Worm (Caenorhabditis elegans) whole organism, L4 larva: ENCODE measurements around the gene Y105C5B.15.

ENCODE experiments used
- F26F4.8 ChIP-seq: fragments of 200-800 bp; sonication (Bioruptor generic); conservative IDR thresholded peaks from 2 replicates; pipeline ENCODE4 v1.3.6; 2022; ENCODE audit warnings: missing genetic modification characterization, missing compliant biosample characterization
- F49E8.2 ChIP-seq: sonication (generic microtip); optimal IDR thresholded peaks from 2 replicates; lab custom pipeline; 2016; ENCODE audit warnings: missing compliant biosample characterization, mild to moderate bottlenecking, missing genetic modification characterization, borderline replicate concordance
- R02D3.7 ChIP-seq: fragments of 150-350 bp; sonication (generic microtip); optimal IDR thresholded peaks from 3 replicates; lab custom pipeline; 2014; ENCODE audit warnings: missing biosample characterization, missing genetic modification characterization
- T20F7.1 ChIP-seq: fragments of 200-800 bp; sonication (Bioruptor generic); optimal IDR thresholded peaks from 2 replicates; lab custom pipeline; 2018; ENCODE audit warnings: mild to moderate bottlenecking, missing genetic modification characterization, missing compliant biosample characterization
- ZK337.2 ChIP-seq: fragments of 200-800 bp; sonication (Bioruptor generic); IDR thresholded peaks from 2 replicates; pipeline ENCODE4 v1.3.6; 2022; ENCODE audit warnings: missing genetic modification reagents, missing genetic modification characterization, missing compliant biosample characterization
- aha-1 ChIP-seq: fragments of 150-350 bp; peaks from one replicate; lab custom pipeline; 2014; ENCODE audit warnings: missing biosample characterization, missing genetic modification characterization
- ceh-82 ChIP-seq: sonication (generic microtip); optimal IDR thresholded peaks from 2 replicates; lab custom pipeline; 2017; ENCODE audit warnings: missing biosample characterization, missing genetic modification characterization
- daf-12 ChIP-seq: fragments of 150-350 bp; optimal IDR thresholded peaks from 2 replicates; lab custom pipeline; 2014; ENCODE audit warnings: missing biosample characterization, missing genetic modification reagents, missing genetic modification characterization
- dmd-8 ChIP-seq: fragments of 200-800 bp; sonication (Bioruptor generic); IDR thresholded peaks from 2 replicates; pipeline ENCODE4 v1.3.6; 2022; ENCODE audit warnings: missing genetic modification characterization, missing compliant biosample characterization
- dve-1 ChIP-seq: sonication (generic microtip); optimal IDR thresholded peaks from 2 replicates; lab custom pipeline; 2017; ENCODE audit warnings: antibody characterized with exemption, mild to moderate bottlenecking, missing genetic modification characterization, missing compliant biosample characterization; ENCODE audit not compliant: insufficient read depth
- lim-7 ChIP-seq: fragments of 200-800 bp; sonication (Bioruptor generic); IDR thresholded peaks from 2 replicates; pipeline ENCODE4 v1.3.6; 2022; ENCODE audit warnings: missing genetic modification characterization, missing compliant biosample characterization
- lin-15B ChIP-seq: fragments of 150-350 bp; sonication (generic microtip); optimal IDR thresholded peaks from 3 replicates; lab custom pipeline; 2014; ENCODE audit warnings: missing biosample characterization, missing genetic modification characterization
- lin-39 ChIP-seq: fragments of 150-350 bp; optimal IDR thresholded peaks from 2 replicates; lab custom pipeline; 2014; ENCODE audit warnings: missing biosample characterization, missing genetic modification reagents, missing genetic modification characterization
- mdl-1 ChIP-seq, 2 experiments: fragments of 150-350 bp in 1 of 2; sonication (generic microtip) in 1 of 2; optimal IDR thresholded peaks; 2 replicates each; lab custom pipeline; 2014 to 2017; ENCODE audit warnings: missing biosample characterization in 2 of 2, missing genetic modification characterization in 2 of 2
- mxl-2 ChIP-seq: fragments of 200-800 bp; sonication (Bioruptor generic); conservative IDR thresholded peaks from 2 replicates; pipeline ENCODE4 v1.3.6; 2022; ENCODE audit warnings: missing genetic modification reagents, missing genetic modification characterization, missing compliant biosample characterization
- nhr-10 ChIP-seq: fragments of 150-350 bp; optimal IDR thresholded peaks from 2 replicates; lab custom pipeline; 2014; ENCODE audit warnings: missing biosample characterization, missing genetic modification characterization
- nhr-102 ChIP-seq: sonication (generic microtip); optimal IDR thresholded peaks from 2 replicates; lab custom pipeline; 2016; ENCODE audit warnings: mild to moderate bottlenecking, missing genetic modification characterization, moderate library complexity, missing compliant biosample characterization
- nhr-111 ChIP-seq: fragments of 200-800 bp; sonication (Bioruptor generic); optimal IDR thresholded peaks from 2 replicates; lab custom pipeline; 2018; ENCODE audit warnings: mild to moderate bottlenecking, missing genetic modification characterization, missing compliant biosample characterization
- nhr-28 ChIP-seq: fragments of 150-350 bp; optimal IDR thresholded peaks from 2 replicates; lab custom pipeline; 2014; ENCODE audit warnings: missing biosample characterization, missing genetic modification characterization
- nhr-6 ChIP-seq: fragments of 150-350 bp; optimal IDR thresholded peaks from 2 replicates; lab custom pipeline; 2014; ENCODE audit warnings: missing biosample characterization, missing genetic modification characterization
- saeg-2 ChIP-seq: fragments of 200-800 bp; sonication (Bioruptor generic); IDR thresholded peaks from 2 replicates; pipeline ENCODE4 v1.3.6; 2022; ENCODE audit warnings: missing genetic modification reagents, missing genetic modification characterization, missing compliant biosample characterization
- set-16 ChIP-seq: fragments of 200-800 bp; sonication (Bioruptor generic); IDR thresholded peaks from 2 replicates; pipeline ENCODE4 v1.3.6; 2022; ENCODE audit warnings: missing genetic modification reagents, missing genetic modification characterization, missing compliant biosample characterization
- skn-1 ChIP-seq: fragments of 150-350 bp; optimal IDR thresholded peaks from 2 replicates; lab custom pipeline; 2014; ENCODE audit warnings: missing biosample characterization, missing genetic modification characterization
- snpc-1.2 ChIP-seq: fragments of 200-800 bp; sonication (Bioruptor generic); IDR thresholded peaks from 2 replicates; pipeline ENCODE4 v1.3.6; 2022; ENCODE audit warnings: missing genetic modification reagents, missing genetic modification characterization, missing compliant biosample characterization
- unc-62 ChIP-seq, 3 experiments: fragments of 150-350 bp in 1 of 3; sonication (generic microtip); optimal IDR thresholded peaks in 2 of 3; peaks in 1 of 3; 1 replicate in 1 of 3; 2 replicates in 2 of 3; lab custom pipeline; 2014 to 2017; ENCODE audit warnings: missing biosample characterization in 3 of 3, missing genetic modification characterization in 3 of 3, missing genetic modification reagents in 3 of 3, missing genotype in 1 of 3
- zip-11 ChIP-seq: fragments of 200-800 bp; sonication (Bioruptor generic); IDR thresholded peaks from 2 replicates; pipeline ENCODE4 v1.3.6; 2022; ENCODE audit warnings: missing genetic modification characterization, missing compliant biosample characterization
- ztf-11 ChIP-seq: fragments of 150-350 bp; optimal IDR thresholded peaks from 2 replicates; lab custom pipeline; 2014; ENCODE audit warnings: missing biosample characterization, missing genetic modification characterization
- ztf-7 ChIP-seq: fragments of 150-350 bp; optimal IDR thresholded peaks from 2 replicates; lab custom pipeline; 2014; ENCODE audit warnings: missing biosample characterization, missing genetic modification characterization

Gene Y105C5B.15

DNA sequence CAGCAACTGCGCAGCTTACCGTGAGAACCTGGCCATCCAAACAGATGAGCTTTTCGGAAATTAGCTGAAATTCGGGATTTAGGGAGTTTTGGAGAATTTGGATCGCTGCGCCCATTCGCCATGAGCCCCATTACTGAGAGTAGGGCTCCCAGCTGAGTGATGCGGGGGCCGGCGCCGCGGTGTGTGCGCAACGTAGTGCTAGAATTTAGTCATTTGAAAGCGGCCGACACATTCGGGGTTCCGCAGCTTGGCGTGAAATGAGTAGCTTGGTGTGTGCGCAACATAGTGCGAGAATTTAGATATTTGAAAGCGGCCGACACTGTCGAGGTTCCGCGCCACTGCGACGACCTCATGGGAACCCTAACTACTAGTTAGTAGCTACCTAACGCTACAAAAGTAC, 10.9 kb upstream of the Y105C5B.15 start:
- TF ChIP-seq F49E8.2 (tag; lab: Kevin White, UChicago) (no peak), snpc-1.2 (GFP tag; lab: Robert Waterston, UW) (peak; percentile 93)

DNA sequence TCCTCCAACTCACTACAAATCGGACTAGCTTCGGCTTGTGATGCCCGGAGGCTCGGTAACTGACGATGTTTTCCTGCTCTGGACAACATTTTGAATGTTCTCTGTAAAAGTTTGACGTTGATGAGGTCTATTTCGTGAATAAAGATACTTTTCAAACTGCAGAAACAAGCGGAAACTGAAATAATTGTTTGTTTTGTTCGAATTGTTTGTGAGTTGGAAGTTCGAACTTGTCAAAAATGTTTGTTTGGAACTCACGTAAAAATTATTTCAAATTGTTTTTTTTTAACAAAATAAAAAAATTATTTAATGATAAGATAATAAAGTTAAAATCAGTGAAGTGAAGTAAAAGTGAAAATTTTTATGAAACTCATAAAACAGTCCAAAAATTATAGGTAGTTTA, 10.3 kb upstream of the Y105C5B.15 start, which contains the start of gene Y105C5B.11:
Y105C5B.11 (minus strand) TSS at position 101 of the 400 bp plus-strand sequence.
- TF ChIP-seq ztf-7 (tag; lab: Kevin White, UChicago) = no peak
- TF ChIP-seq mdl-1 (tag; optimal IDR thresholded peaks at IDR 0.05; lab: Kevin White, UChicago) = no peak
- no peak for TF ChIP-seq daf-12 (tag; lab: Kevin White, UChicago)
- TF ChIP-seq ztf-11 (tag; lab: Kevin White, UChicago) = no peak
- no peak for TF ChIP-seq dve-1 (tag; lab: Kevin White, UChicago)
- TF ChIP-seq ceh-82 (tag; lab: Kevin White, UChicago) = no peak

DNA sequence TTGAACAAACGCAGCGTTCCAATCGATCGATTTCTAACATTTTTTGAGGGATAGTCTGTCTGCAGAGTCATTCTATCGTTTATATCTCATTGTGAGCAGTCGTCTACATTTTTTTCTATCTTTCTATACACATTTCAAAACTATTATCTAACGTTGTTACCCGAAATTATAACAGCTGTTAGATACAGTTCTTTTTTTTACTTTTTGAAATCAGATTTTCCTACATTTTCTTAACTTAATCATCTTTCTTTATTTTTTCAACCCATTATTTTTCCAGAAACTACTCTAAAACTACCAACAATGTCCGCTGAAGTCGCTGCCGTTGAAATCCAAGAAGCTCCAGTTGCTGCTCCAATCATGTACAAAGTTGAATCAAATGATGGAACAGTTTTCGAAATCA, 5.2 kb upstream of the Y105C5B.15 start, which contains the start of gene skr-10:
skr-10 (plus strand) TSS at position 301 of the 400 bp plus-strand sequence.
- TF ChIP-seq nhr-102 (tag; lab: Kevin White, UChicago) (no peak), zip-11 (GFP tag; lab: Robert Waterston, UW) (no peak), ZK337.2 (GFP tag; lab: Robert Waterston, UW) (no peak), aha-1 (tag; lab: Kevin White, UChicago) (peak; percentile 59)

DNA sequence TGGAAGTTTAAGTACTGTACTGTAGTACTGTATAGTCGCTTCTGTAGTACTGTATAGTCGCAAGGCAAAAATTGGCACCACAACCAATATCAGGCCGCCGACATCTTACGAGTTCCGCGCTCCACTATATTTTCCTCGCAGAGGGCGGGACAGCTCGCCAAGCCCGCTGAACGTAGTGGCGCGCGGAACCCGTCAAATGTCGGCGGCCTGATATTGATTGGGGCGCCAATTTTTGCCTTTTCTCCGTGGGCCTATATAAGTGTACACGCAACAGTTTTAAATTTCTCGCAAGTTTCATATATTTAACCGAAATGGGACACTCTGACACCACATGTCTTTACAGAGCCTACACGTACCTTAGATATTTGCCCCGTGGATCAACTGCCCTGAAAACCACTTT, 1.7 kb upstream of the Y105C5B.15 start:
- TF ChIP-seq nhr-102 (tag; lab: Kevin White, UChicago) = no peak
- no peak for TF ChIP-seq nhr-111 (GFP tag; lab: Kevin White, UChicago)
- no peak for TF ChIP-seq T20F7.1 (GFP tag; lab: Kevin White, UChicago)
- no peak for TF ChIP-seq saeg-2 (GFP tag; lab: Robert Waterston, UW)
- TF ChIP-seq zip-11 (GFP tag; lab: Robert Waterston, UW) = no peak
- TF ChIP-seq mxl-2 (GFP tag; lab: Robert Waterston, UW) = no peak
- peak; percentile 97 for TF ChIP-seq snpc-1.2 (GFP tag; lab: Robert Waterston, UW)
- no peak for TF ChIP-seq nhr-28 (tag; lab: Kevin White, UChicago)
- TF ChIP-seq set-16 (GFP tag; lab: Robert Waterston, UW) = peak; percentile 25; the same call in 1 of the 2 replicates
- no peak for TF ChIP-seq nhr-10
- TF ChIP-seq lim-7 (GFP tag; lab: Robert Waterston, UW) = no peak
- no peak for TF ChIP-seq lin-39 (tag; lab: Kevin White, UChicago)
- TF ChIP-seq ztf-7 (tag; lab: Kevin White, UChicago) = no peak
- TF ChIP-seq skn-1 (tag; lab: Kevin White, UChicago) = no peak
- TF ChIP-seq R02D3.7 (tag; lab: Kevin White, UChicago) = no peak

DNA sequence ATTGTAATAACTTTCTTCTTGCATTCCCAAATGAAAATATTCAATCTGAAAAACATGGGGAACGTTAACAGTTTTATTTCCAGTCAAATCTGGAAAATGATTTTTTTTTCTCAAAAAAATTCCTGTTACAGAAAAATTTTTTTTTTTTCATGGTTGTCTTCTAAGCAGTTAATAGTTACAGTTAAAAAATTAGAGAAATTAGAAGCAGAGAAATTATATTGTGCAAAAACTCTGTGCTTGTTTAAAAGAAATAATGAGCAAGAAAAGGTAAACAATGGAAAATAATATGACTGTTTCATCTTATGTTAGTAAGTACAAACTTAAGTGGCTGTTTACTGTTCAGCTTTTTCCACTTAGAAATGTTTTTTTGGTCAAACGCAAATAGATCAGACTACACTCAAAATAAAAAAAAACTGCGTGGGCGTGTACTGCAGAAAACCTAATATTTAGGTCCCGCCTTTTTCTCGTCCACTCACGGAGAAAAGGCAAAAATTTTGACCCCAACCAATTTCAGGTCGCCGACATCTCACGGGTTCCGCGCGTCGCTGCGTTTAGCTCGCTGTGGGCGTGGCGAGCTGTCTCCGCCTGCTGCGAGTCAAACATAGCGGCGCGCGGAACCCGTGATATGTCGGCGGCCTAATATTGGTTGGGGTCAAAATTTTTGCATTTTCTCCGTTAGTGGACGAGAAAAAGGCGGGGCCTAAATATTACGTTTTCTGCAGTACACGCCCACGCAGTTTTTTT, 726 bp upstream of the Y105C5B.15 start, which contains the start of gene ifas-3:
ifas-3 (minus strand) TSS at position 51 of the 744 bp plus-strand sequence.
- TF ChIP-seq nhr-102 (tag; lab: Kevin White, UChicago) (no peak), F26F4.8 (GFP tag; lab: Robert Waterston, UW) (0 out of 2 replicates have a peak, but pooled peaks have one; percentile 5), unc-62 (GFP tag; optimal IDR thresholded peaks at IDR 0.05 in 1 of 2; lab: Kevin White, UChicago) (no peak), unc-62 (tag; optimal IDR thresholded peaks at IDR 0.05; lab: Kevin White, UChicago) (no peak), set-16 (GFP tag; lab: Robert Waterston, UW) (peak; percentile 57; the same call in 1 of the 2 replicates), lin-15B (no peak), nhr-6 (tag; lab: Kevin White, UChicago) (no peak)

DNA sequence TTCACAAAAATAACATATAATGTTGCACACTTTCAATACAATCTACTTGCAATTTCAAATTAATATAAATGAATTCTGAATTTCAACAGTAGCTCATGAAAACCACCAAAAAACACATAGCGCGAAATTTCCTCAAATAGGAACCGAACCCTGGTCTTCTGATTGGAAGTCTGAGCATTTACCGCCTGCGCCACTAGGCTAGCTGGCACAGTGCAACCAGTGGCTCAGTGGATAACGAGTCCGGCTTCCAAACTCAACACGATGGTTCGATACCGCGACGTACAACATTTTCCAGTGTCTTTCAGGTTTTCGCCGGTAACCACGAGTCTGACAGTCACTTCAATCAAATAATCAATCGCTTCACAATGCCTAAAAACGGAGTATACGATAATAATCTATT, 2.0 kb downstream of the Y105C5B.15 start:
- TF ChIP-seq dmd-8 (GFP tag; lab: Robert Waterston, UW) (no peak), ztf-11 (tag; lab: Kevin White, UChicago) (no peak), snpc-1.2 (GFP tag; lab: Robert Waterston, UW) (peak; percentile 92)
